Worm (Caenorhabditis elegans) whole organism, L3 larva: ENCODE results near the gene R102.2.

ENCODE experiments used
- fkh-10 ChIP-seq: sonication (generic microtip); optimal IDR thresholded peaks from 2 replicates; lab custom pipeline; 2017; ENCODE audit warnings: missing biosample characterization, missing genetic modification reagents, missing genetic modification characterization
- fos-1 ChIP-seq: fragments of 150-350 bp; optimal IDR thresholded peaks from 2 replicates; lab custom pipeline; 2014; ENCODE audit warnings: missing biosample characterization, missing genetic modification characterization
- unc-62 ChIP-seq: fragments of 150-350 bp; sonication (generic microtip); optimal IDR thresholded peaks from 4 replicates; lab custom pipeline; 2014; ENCODE audit warnings: missing biosample characterization, missing genetic modification reagents, missing genetic modification characterization
- ztf-4 ChIP-seq: fragments of 150-350 bp; optimal IDR thresholded peaks from 2 replicates; lab custom pipeline; 2014; ENCODE audit warnings: missing biosample characterization, missing genetic modification characterization

- TF ChIP-seq unc-62 (GFP tag; lab: Kevin White, UChicago) (no peak), fkh-10 (GFP tag; lab: Kevin White, UChicago) (no peak), ztf-4 (tag; lab: Kevin White, UChicago) (no peak), fos-1 (tag; lab: Kevin White, UChicago) (no peak)
Measured at ce11 chrIV:10661760-10662159, 25.6 kb upstream of the R102.2 start, which contains the start of gene fmo-1.
